Fruit fly (Drosophila melanogaster) whole organism, prepupa: Measurements from ENCODE around the gene CG2964.

Source experiments
- Blimp-1 ChIP-seq: fragments of 200-800 bp; sonication (Bioruptor generic); optimal IDR thresholded peaks from 3 replicates; lab custom pipeline; 2017; ENCODE audit warnings: missing biosample characterization, missing genetic modification characterization, mild to moderate bottlenecking, moderate library complexity, missing genetic modification reagents
- CG10631 ChIP-seq: fragments of 200-800 bp; sonication (Bioruptor generic); optimal IDR thresholded peaks from 2 replicates; lab custom pipeline; 2016; ENCODE audit warnings: missing biosample characterization, missing genetic modification characterization
- CG11762 ChIP-seq: fragments of 200-800 bp; sonication (Bioruptor generic); optimal IDR thresholded peaks from 3 replicates; lab custom pipeline; 2016; ENCODE audit warnings: missing biosample characterization, missing genetic modification characterization; ENCODE audit not compliant: insufficient read depth
- CG16779 ChIP-seq: fragments of 200-800 bp; sonication (Bioruptor generic); optimal IDR thresholded peaks from 3 replicates; lab custom pipeline; 2017; ENCODE audit warnings: missing biosample characterization, mild to moderate bottlenecking, missing genetic modification characterization
- CG32006 ChIP-seq: fragments of 200-800 bp; sonication (Bioruptor generic); optimal IDR thresholded peaks from 3 replicates; lab custom pipeline; 2017; ENCODE audit warnings: missing biosample characterization, mild to moderate bottlenecking, missing genetic modification characterization
- CG4318 ChIP-seq: fragments of 200-800 bp; sonication (Bioruptor generic); optimal IDR thresholded peaks from 3 replicates; lab custom pipeline; 2017; ENCODE audit warnings: missing biosample characterization, mild to moderate bottlenecking, missing genetic modification characterization
- CG6792 ChIP-seq: fragments of 200-800 bp; sonication (Bioruptor generic); optimal IDR thresholded peaks from 3 replicates; lab custom pipeline; 2016; ENCODE audit warnings: missing biosample characterization, missing genetic modification characterization
- CG6808 ChIP-seq: fragments of 200-800 bp; sonication (Bioruptor generic); optimal IDR thresholded peaks from 3 replicates; lab custom pipeline; 2017; ENCODE audit warnings: missing biosample characterization, missing genetic modification characterization, mild to moderate bottlenecking, moderate library complexity, missing genetic modification reagents
- CG8632 ChIP-seq: fragments of 200-800 bp; sonication (Bioruptor generic); optimal IDR thresholded peaks from 3 replicates; lab custom pipeline; 2016; ENCODE audit warnings: missing biosample characterization, missing genetic modification characterization
- Eip93F ChIP-seq: fragments of 200-800 bp; sonication (Bioruptor generic); optimal IDR thresholded peaks from 2 replicates; lab custom pipeline; 2016; ENCODE audit warnings: missing biosample characterization, mild to moderate bottlenecking, missing genetic modification characterization
- Hr39 ChIP-seq: fragments of 200-800 bp; sonication (Bioruptor generic); optimal IDR thresholded peaks from 2 replicates; lab custom pipeline; 2016; ENCODE audit warnings: missing biosample characterization, missing genetic modification characterization
- Sox15 ChIP-seq: fragments of 200-800 bp; sonication (Bioruptor generic); optimal IDR thresholded peaks from 3 replicates; lab custom pipeline; 2016; ENCODE audit warnings: missing biosample characterization, missing genetic modification characterization
- dsx ChIP-seq: fragments of 200-800 bp; optimal IDR thresholded peaks from 3 replicates; lab custom pipeline; 2019; ENCODE audit warnings: missing biosample characterization, mild to moderate bottlenecking, missing genetic modification characterization, moderate library complexity; ENCODE audit not compliant: poor library complexity, severe bottlenecking
- svp ChIP-seq: fragments of 200-800 bp; sonication (Bioruptor generic); peaks from one replicate; lab custom pipeline; 2016; ENCODE audit warnings: missing biosample characterization, missing genetic modification characterization

DNA sequence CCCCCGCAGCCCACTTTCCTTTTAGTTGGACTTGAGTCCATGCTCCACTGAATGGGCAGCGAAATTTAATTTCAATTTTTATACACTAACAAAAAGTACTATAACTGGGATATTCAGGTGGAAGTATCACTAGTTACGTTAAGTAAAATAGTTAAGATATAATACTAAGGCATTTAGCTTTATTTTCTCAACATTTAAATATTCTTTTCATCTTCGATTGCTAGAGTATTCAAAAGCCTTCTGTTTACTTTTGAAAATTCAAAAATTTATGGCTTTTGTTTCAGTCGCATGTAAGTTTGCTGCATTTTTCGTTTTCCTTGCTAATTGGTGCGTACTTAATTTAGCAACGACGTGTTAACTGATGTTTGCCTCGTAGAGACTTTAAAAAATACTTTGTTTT, 39.4 kb downstream of the CG2964 start:
- TF ChIP-seq dsx (GFP tag; lab: Kevin White, UChicago) (no peak), CG10631 (GFP tag; lab: Kevin White, UChicago) (no peak), Sox15 (GFP tag; lab: Kevin White, UChicago) (no peak), CG6808 (GFP tag; lab: Kevin White, UChicago) (no peak), svp (GFP tag; lab: Kevin White, UChicago) (no peak), Hr39 (GFP tag; lab: Kevin White, UChicago) (no peak), CG4318 (no peak), CG6792 (GFP tag; lab: Kevin White, UChicago) (no peak), Eip93F (GFP tag; lab: Kevin White, UChicago) (no peak), CG8632 (GFP tag; lab: Kevin White, UChicago) (no peak), CG16779 (no peak), Blimp-1 (GFP tag; lab: Kevin White, UChicago) (no peak), CG11762 (GFP tag; lab: Kevin White, UChicago) (no peak), CG32006 (GFP tag; lab: Kevin White, UChicago) (peak; percentile 62)
